Worm (Caenorhabditis elegans): Measurements from ENCODE around the gene F13E6.2.

F13E6.2 gene

DNA sequence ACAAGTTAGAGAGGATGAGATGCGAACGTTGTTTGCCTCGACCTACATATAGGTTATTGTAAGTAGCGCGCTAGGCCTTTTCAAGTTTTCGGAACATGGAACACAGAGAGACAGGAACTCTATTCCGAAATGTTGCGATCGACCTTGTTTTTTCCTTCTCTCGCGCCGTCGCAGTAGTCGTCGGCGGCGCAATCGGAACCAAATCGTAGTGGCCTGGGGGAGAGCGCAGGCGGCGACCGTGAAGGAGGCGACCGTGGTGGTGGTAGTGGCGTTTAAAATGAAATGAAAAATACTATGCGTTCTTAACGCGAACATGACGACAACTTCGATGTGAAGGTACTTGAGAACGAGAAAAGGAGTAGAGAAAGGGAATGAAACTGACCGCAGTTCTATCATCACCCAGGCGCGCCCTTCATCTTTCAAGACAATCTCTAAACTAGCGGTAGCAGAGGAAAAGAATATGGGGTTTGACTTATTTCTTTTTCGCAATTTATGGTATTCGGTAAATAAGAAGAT lies 26.5 kb downstream of the F13E6.2 start (continued):
- TF ChIP-seq nhr-47 (tag; optimal IDR thresholded peaks at IDR 0.05) (no peak), ztf-4 (tag; optimal IDR thresholded peaks at IDR 0.05) (no peak), nhr-20 (tag; optimal IDR thresholded peaks at IDR 0.05) (peak; percentile 3), ceh-82 (tag; optimal IDR thresholded peaks at IDR 0.05) (no peak), grh-1 (GFP tag; IDR thresholded peaks at IDR 0.05) (no peak), ceh-88 (GFP tag; IDR thresholded peaks at IDR 0.05) (no peak), elt-2 (tag; optimal IDR thresholded peaks at IDR 0.05) (no peak), ceh-8 (GFP tag; optimal IDR thresholded peaks at IDR 0.05) (no peak)

DNA sequence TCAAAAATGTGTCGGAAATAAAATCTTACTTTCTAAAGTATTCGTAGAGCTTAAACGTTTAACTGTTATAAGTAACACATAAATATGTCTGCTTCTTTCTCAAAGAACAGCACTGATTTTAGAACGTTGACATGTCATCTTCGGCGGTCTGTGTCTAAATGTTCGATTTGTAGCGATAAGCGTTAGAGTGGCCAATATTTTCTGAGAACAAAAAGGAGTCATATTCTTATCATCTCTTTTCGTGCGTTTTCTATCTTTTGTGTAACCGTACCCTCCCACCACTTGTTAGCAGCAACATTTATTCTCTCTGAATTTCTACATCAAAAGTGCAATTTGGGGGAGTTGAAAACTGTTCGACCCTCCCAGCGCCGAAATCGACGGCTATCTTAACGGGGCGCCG lies 29.0 kb downstream of the F13E6.2 start:
- TF ChIP-seq lsy-2 (tag; optimal IDR thresholded peaks at IDR 0.05) (no peak), ets-5 (GFP tag; IDR thresholded peaks at IDR 0.05) (no peak), ceh-90 (tag; optimal IDR thresholded peaks at IDR 0.05) (no peak), nhr-12 (tag; optimal IDR thresholded peaks at IDR 0.05) (no peak), mep-1 (tag; optimal IDR thresholded peaks at IDR 0.05) (no peak), Y116A8C.19 (tag; optimal IDR thresholded peaks at IDR 0.05; ENCODE audit: borderline replicate concordance) (no peak), vab-15 (tag; optimal IDR thresholded peaks at IDR 0.05) (no peak), xbp-1 (tag; optimal IDR thresholded peaks at IDR 0.05) (no peak), mef-2 (tag; optimal IDR thresholded peaks at IDR 0.05) (no peak), C16A3.4 (tag; optimal IDR thresholded peaks at IDR 0.05) (no peak), fos-1 (tag; optimal IDR thresholded peaks at IDR 0.05) (no peak), ces-1 (GFP tag; optimal IDR thresholded peaks at IDR 0.05) (no peak), blmp-1 (tag; optimal IDR thresholded peaks at IDR 0.05) (no peak), nhr-20 (tag; optimal IDR thresholded peaks at IDR 0.05) (no peak), hpl-2 (GFP tag; optimal IDR thresholded peaks at IDR 0.05) (no peak), lin-35 (GFP tag; optimal IDR thresholded peaks at IDR 0.05) (no peak)

DNA sequence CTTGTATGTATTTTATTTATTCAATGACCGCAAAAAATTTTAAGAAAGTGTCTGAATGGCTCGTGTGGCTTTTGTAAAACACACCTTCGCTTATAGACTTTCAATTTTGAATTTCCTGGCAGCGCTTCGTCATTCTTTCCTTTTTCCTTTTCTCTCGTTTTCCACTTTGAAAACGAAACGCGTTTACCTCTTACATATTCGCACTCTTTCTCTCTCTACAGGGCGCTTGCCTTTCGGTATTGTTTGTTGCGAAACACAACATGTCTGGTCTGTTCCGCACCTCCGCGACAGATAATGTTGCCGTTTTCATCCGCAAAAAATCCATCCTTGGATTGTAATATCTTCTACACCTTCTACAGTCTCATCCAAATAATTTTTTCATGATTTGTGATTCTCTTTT lies 33.5 kb downstream of the F13E6.2 start:
- TF ChIP-seq blmp-1 (tag; optimal IDR thresholded peaks at IDR 0.05) (peak; percentile 98), nhr-77 (tag; optimal IDR thresholded peaks at IDR 0.05) (no peak), mep-1 (tag; optimal IDR thresholded peaks at IDR 0.05) (peak; percentile 40), C16A3.4 (tag; optimal IDR thresholded peaks at IDR 0.05) (no peak), ceh-82 (tag; optimal IDR thresholded peaks at IDR 0.05) (peak in 1 of 3 experiments; percentile 3)

DNA sequence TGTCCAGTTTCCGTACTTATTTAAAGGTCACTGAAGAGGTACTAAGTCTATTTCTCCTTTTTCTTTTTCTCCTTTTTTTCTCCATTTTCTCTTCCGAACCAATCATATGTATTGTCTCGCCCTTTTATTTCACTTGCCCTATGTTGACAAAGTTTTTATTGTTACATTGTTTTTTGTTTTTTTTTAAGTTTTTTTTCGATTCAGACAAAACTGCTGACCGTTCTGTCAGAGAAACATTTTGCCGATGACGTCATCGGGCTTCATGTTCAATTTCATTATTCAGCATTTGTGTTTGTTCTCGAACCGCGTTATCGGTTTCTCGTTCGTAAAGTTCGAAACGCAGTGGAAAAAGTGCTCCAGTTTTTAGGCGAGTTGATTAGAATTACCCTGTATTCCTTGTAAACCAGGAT lies 34.7 kb downstream of the F13E6.2 start:
- peak; percentile 0 for TF ChIP-seq nhr-20 (tag; optimal IDR thresholded peaks at IDR 0.05)
- TF ChIP-seq hlh-17 (GFP tag; optimal IDR thresholded peaks at IDR 0.05; ENCODE audit: borderline replicate concordance) = no peak
- TF ChIP-seq nhr-19 (GFP tag; conservative IDR thresholded peaks at IDR 0.05) = no peak
- TF ChIP-seq blmp-1 (tag; optimal IDR thresholded peaks at IDR 0.05) = peak; percentile 85
- peak; percentile 74 for TF ChIP-seq nhr-85 (tag)
- no peak for TF ChIP-seq efl-1 (optimal IDR thresholded peaks at IDR 0.05)
- TF ChIP-seq efl-1 (GFP tag; optimal IDR thresholded peaks at IDR 0.05 in 1 of 2) = peak in 1 of 2 experiments; percentile 88
- TF ChIP-seq snu-23 (GFP tag; optimal IDR thresholded peaks at IDR 0.05) = peak; percentile 21
- TF ChIP-seq mep-1 (tag; optimal IDR thresholded peaks at IDR 0.05) = no peak
- TF ChIP-seq lin-14 (GFP tag; optimal IDR thresholded peaks at IDR 0.05) = peak; percentile 63

DNA sequence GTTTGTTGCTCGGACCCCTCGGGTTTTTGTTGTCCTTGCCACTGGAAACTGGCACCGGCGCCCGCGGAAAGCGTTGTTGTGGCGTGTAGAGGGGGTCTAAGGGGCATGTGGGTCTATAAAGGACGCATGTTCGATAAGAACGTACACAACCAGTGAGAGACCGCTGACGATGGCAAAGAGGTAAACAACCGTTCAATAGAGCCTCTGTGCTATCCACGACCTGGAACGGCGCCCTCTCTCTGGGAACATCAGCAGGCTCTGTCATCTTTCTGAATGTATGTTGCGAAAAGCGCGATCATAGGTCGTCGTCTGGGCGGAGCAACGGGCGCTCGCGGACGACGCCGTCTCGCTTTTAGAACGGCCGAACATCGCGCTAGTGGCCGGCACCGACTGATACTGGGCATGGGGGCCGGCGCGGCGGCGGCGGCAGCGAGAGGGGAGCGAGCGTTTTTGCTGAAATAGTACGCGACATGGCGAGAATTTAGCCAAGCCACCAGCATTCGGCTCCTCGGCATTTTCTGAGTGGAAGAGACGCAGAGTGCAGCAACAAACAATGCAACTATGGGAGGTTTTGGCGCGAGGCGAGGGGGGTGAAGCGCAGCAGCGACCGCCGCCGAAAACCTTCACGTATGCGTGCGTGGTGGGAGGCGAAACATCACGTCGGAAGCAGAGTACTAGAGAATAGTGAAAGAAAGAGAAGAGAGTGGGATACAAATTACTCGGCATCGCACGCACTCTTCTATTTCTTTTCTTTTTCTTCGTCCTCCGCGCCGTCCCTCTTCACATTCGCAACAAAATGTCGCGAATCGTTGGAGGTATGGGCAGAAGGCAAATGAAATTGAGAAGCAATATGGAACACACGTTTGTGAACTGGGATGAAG lies 36.8 kb downstream of the F13E6.2 start:
- TF ChIP-seq aha-1 (tag; optimal IDR thresholded peaks at IDR 0.05) (no peak), sptf-1 (tag; optimal IDR thresholded peaks at IDR 0.05) (no peak), nhr-47 (tag; optimal IDR thresholded peaks at IDR 0.05) (peak; percentile 84), nhr-20 (tag; optimal IDR thresholded peaks at IDR 0.05) (peak; percentile 90), C16A3.4 (tag; optimal IDR thresholded peaks at IDR 0.05) (peak; percentile 60), nhr-12 (tag; optimal IDR thresholded peaks at IDR 0.05) (no peak), elt-2 (tag; optimal IDR thresholded peaks at IDR 0.05) (peak; percentile 63), unc-86 (tag; optimal IDR thresholded peaks at IDR 0.05) (peak; percentile 72), ces-1 (GFP tag; optimal IDR thresholded peaks at IDR 0.05) (no peak), unc-30 (tag; optimal IDR thresholded peaks at IDR 0.05) (no peak), sup-37 (GFP tag; optimal IDR thresholded peaks at IDR 0.05) (no peak), fos-1 (tag; optimal IDR thresholded peaks at IDR 0.05) (peak; percentile 54), nhr-19 (GFP tag; conservative IDR thresholded peaks at IDR 0.05) (peak; percentile 71), ceh-88 (GFP tag; IDR thresholded peaks at IDR 0.05) (no peak; the same call in 1 of the 2 replicates), mef-2 (tag; optimal IDR thresholded peaks at IDR 0.05) (no peak), ama-1 (optimal IDR thresholded peaks at IDR 0.05) (no peak), hlh-17 (GFP tag; optimal IDR thresholded peaks at IDR 0.05; ENCODE audit: borderline replicate concordance) (no peak), ceh-63 (GFP tag; optimal IDR thresholded peaks at IDR 0.05) (no peak), nhr-28 (tag; optimal IDR thresholded peaks at IDR 0.05) (no peak), skn-1 (tag; optimal IDR thresholded peaks at IDR 0.05) (peak; percentile 41), C04F5.9 (tag; optimal IDR thresholded peaks at IDR 0.05) (no peak), hlh-4 (tag; optimal IDR thresholded peaks at IDR 0.05) (no peak), unc-130 (tag; optimal IDR thresholded peaks at IDR 0.05) (peak; percentile 35)
